Fruit fly (Drosophila melanogaster) whole organism, embryonic: Measurements from ENCODE around the gene CG32121.

Experiments used
- CG10654 ChIP-seq: fragments of 200-800 bp; sonication (Bioruptor generic); optimal IDR thresholded peaks from 2 replicates; lab custom pipeline; 2016; ENCODE audit warnings: missing biosample characterization, missing genetic modification characterization
- CG5245 ChIP-seq: fragments of 200-800 bp; sonication (Bioruptor generic); optimal IDR thresholded peaks from 3 replicates; lab custom pipeline; 2016; ENCODE audit warnings: missing biosample characterization, missing genetic modification characterization
- Doc2 ChIP-seq: fragments of 200-800 bp; sonication (Bioruptor generic); IDR thresholded peaks from 2 replicates; pipeline ENCODE4 v1.3.6; 2022; ENCODE audit warnings: missing biosample characterization, missing genetic modification characterization
- lola ChIP-seq, 3 experiments: fragments of >200 bp in 2 of 3; fragments of 200-800 bp in 1 of 3; sonication (Bioruptor generic) in 1 of 3; optimal IDR thresholded peaks; 2 replicates each; lab custom pipeline; 2017 to 2019; ENCODE audit warnings: missing biosample characterization in 3 of 3, missing genetic modification characterization in 3 of 3, mild to moderate bottlenecking in 1 of 3, moderate library complexity in 1 of 3

dm6 chr3L:13454755-13455154, 32.6 kb upstream of the CG32121 start:
- TF ChIP-seq CG10654 (GFP tag; lab: Kevin White, UChicago) (no peak), Doc2 (GFP tag; lab: Robert Waterston, UW) (no peak), CG5245 (GFP tag; lab: Kevin White, UChicago) (no peak), lola (GFP tag; optimal IDR thresholded peaks at IDR 0.05; lab: Kevin White, UChicago) (no peak)
